Fruit fly (Drosophila melanogaster) whole organism, embryonic: ENCODE results near the gene wam.

ENCODE experiments used
- Antp ChIP-seq: fragments of 200-800 bp; sonication (Bioruptor generic); optimal IDR thresholded peaks from 3 replicates; lab custom pipeline; 2016; ENCODE audit warnings: missing biosample characterization, missing genetic modification characterization
- Bgb ChIP-seq: fragments of 200-800 bp; sonication (Bioruptor generic); IDR thresholded peaks from 2 replicates; pipeline ENCODE4 v1.3.6; 2022; ENCODE audit warnings: missing biosample characterization, missing genetic modification characterization; ENCODE audit not compliant: partially characterized antibody
- BtbVII ChIP-seq: fragments of 200-800 bp; sonication (Bioruptor generic); optimal IDR thresholded peaks from 3 replicates; lab custom pipeline; 2017; ENCODE audit warnings: missing biosample characterization, mild to moderate bottlenecking, missing genetic modification characterization
- C15 ChIP-seq: fragments of 200-800 bp; sonication (Bioruptor generic); IDR thresholded peaks from 3 replicates; pipeline ENCODE4 v1.3.6; 2022; ENCODE audit warnings: missing biosample characterization, missing genetic modification characterization
- CG1024 ChIP-seq: fragments of 200-800 bp; sonication (Bioruptor generic); IDR thresholded peaks from 2 replicates; pipeline ENCODE4 v1.3.6; 2022; ENCODE audit warnings: missing biosample characterization, missing genetic modification characterization
- CG10462 ChIP-seq: fragments of 200-800 bp; sonication (Bioruptor generic); optimal IDR thresholded peaks from 2 replicates; lab custom pipeline; 2016; ENCODE audit warnings: missing biosample characterization, missing genetic modification characterization
- CG10543 ChIP-seq: fragments of 200-800 bp; sonication (Bioruptor generic); optimal IDR thresholded peaks from 3 replicates; lab custom pipeline; 2017; ENCODE audit warnings: missing biosample characterization, mild to moderate bottlenecking, missing genetic modification characterization, moderate library complexity
- CG10959 ChIP-seq: fragments of 200-800 bp; sonication (Bioruptor generic); IDR thresholded peaks from 2 replicates; pipeline ENCODE4 v1.3.6; 2022; ENCODE audit warnings: missing biosample characterization, missing genetic modification characterization
- CG12942 ChIP-seq: fragments of 200-800 bp; sonication (Bioruptor generic); optimal IDR thresholded peaks from 3 replicates; lab custom pipeline; 2016; ENCODE audit warnings: missing biosample characterization, missing genetic modification characterization
- CG14860 ChIP-seq: fragments of 200-800 bp; sonication (Bioruptor generic); IDR thresholded peaks from 3 replicates; pipeline ENCODE4 v1.3.6; 2022; ENCODE audit warnings: missing biosample characterization, missing genetic modification characterization; ENCODE audit not compliant: partially characterized antibody
- CG1647 ChIP-seq: fragments of 200-800 bp; sonication (Bioruptor generic); optimal IDR thresholded peaks from 3 replicates; lab custom pipeline; 2016; ENCODE audit warnings: missing biosample characterization, missing genetic modification characterization
- CG16813 ChIP-seq: fragments of 200-800 bp; sonication (Bioruptor generic); IDR thresholded peaks from 3 replicates; pipeline ENCODE4 v1.3.6; 2022; ENCODE audit warnings: missing biosample characterization, missing genetic modification characterization; ENCODE audit not compliant: partially characterized antibody
- CG17912 ChIP-seq: fragments of 200-800 bp; sonication (Bioruptor generic); optimal IDR thresholded peaks from 2 replicates; lab custom pipeline; 2018; ENCODE audit warnings: missing biosample characterization, mild to moderate bottlenecking, missing genetic modification characterization
- CG2116 ChIP-seq: fragments of 200-800 bp; sonication (Bioruptor generic); optimal IDR thresholded peaks from 3 replicates; lab custom pipeline; 2018; ENCODE audit warnings: missing biosample characterization, mild to moderate bottlenecking, missing genetic modification characterization
- CG2120 ChIP-seq: fragments of 200-800 bp; sonication (Bioruptor generic); optimal IDR thresholded peaks from 3 replicates; lab custom pipeline; 2016; ENCODE audit warnings: missing biosample characterization, missing genetic modification characterization
- CG2199 ChIP-seq: fragments of 200-800 bp; sonication (Bioruptor generic); IDR thresholded peaks from 3 replicates; pipeline ENCODE4 v1.3.6; 2022; ENCODE audit warnings: missing biosample characterization, missing genetic modification characterization
- CG3065 ChIP-seq: fragments of 200-800 bp; sonication (Bioruptor generic); optimal IDR thresholded peaks from 2 replicates; lab custom pipeline; 2016; ENCODE audit warnings: missing biosample characterization, missing genetic modification characterization
- CG31224 ChIP-seq: fragments of 200-800 bp; sonication (Bioruptor generic); IDR thresholded peaks from 2 replicates; pipeline ENCODE4 v1.3.6; 2022; ENCODE audit warnings: missing biosample characterization, missing genetic modification characterization
- CG31441 ChIP-seq: fragments of 200-800 bp; sonication (Bioruptor generic); IDR thresholded peaks from 2 replicates; pipeline ENCODE4 v1.3.6; 2022; ENCODE audit warnings: missing biosample characterization, missing genetic modification characterization
- CG32772 ChIP-seq: fragments of 200-800 bp; sonication (Bioruptor generic); IDR thresholded peaks from 2 replicates; pipeline ENCODE4 v1.3.6; 2022; ENCODE audit warnings: missing biosample characterization, missing genetic modification characterization
- CG42726 ChIP-seq: fragments of 200-800 bp; sonication (Bioruptor generic); IDR thresholded peaks from 2 replicates; pipeline ENCODE4 v1.3.6; 2022; ENCODE audit warnings: missing biosample characterization, missing genetic modification characterization; ENCODE audit not compliant: partially characterized antibody
- CG4360 ChIP-seq: fragments of 200-800 bp; sonication (Bioruptor generic); IDR thresholded peaks from 2 replicates; pipeline ENCODE4 v1.3.6; 2022; ENCODE audit warnings: missing biosample characterization, missing genetic modification characterization
- CG43689 ChIP-seq: fragments of 200-800 bp; sonication (Bioruptor generic); IDR thresholded peaks from 2 replicates; pipeline ENCODE4 v1.3.6; 2022; ENCODE audit warnings: missing biosample characterization, missing genetic modification characterization
- CG4730 ChIP-seq: fragments of 200-800 bp; sonication (Bioruptor generic); IDR thresholded peaks from 2 replicates; pipeline ENCODE4 v1.3.6; 2022; ENCODE audit warnings: missing biosample characterization, missing genetic modification characterization
- CG9727 ChIP-seq: fragments of 200-800 bp; sonication (Bioruptor generic); optimal IDR thresholded peaks from 3 replicates; lab custom pipeline; 2017; ENCODE audit warnings: missing biosample characterization, mild to moderate bottlenecking, missing genetic modification characterization
- Dfd ChIP-seq, 2 experiments: fragments of >200 bp; optimal IDR thresholded peaks; 2 replicates each; lab custom pipeline; 2017; ENCODE audit warnings: missing biosample characterization in 2 of 2, missing genetic modification characterization in 2 of 2
- Ets65A ChIP-seq: fragments of 200-800 bp; sonication (Bioruptor generic); peaks from one replicate; lab custom pipeline; 2016; ENCODE audit warnings: missing biosample characterization, missing genetic modification characterization
- Fer2 ChIP-seq: fragments of 200-800 bp; sonication (Bioruptor generic); optimal IDR thresholded peaks from 2 replicates; lab custom pipeline; 2018; ENCODE audit warnings: missing biosample characterization, mild to moderate bottlenecking, missing genetic modification characterization, moderate library complexity
- Lpt ChIP-seq: fragments of >200 bp; optimal IDR thresholded peaks from 2 replicates; lab custom pipeline; 2018; ENCODE audit warnings: missing biosample characterization, missing genetic modification characterization
- Med ChIP-seq: fragments of 200-800 bp; sonication (Bioruptor generic); peaks from one replicate; lab custom pipeline; 2016; ENCODE audit warnings: missing biosample characterization, missing genetic modification characterization, mild to moderate bottlenecking, inconsistent platforms, moderate library complexity
- Meics ChIP-seq: fragments of 200-800 bp; sonication (Bioruptor generic); optimal IDR thresholded peaks from 2 replicates; lab custom pipeline; 2017; ENCODE audit warnings: missing biosample characterization, mild to moderate bottlenecking, missing genetic modification characterization
- NFAT ChIP-seq: fragments of 200-800 bp; sonication (Bioruptor generic); IDR thresholded peaks from 2 replicates; pipeline ENCODE4 v1.3.6; 2022; ENCODE audit warnings: missing biosample characterization, missing genetic modification characterization
- Sry-β ChIP-seq: fragments of 200-800 bp; sonication (Bioruptor generic); optimal IDR thresholded peaks from 2 replicates; lab custom pipeline; 2018; ENCODE audit warnings: missing biosample characterization, mild to moderate bottlenecking, missing genetic modification characterization, moderate library complexity
- bab2 ChIP-seq: fragments of 200-800 bp; sonication (Bioruptor generic); optimal IDR thresholded peaks from 2 replicates; lab custom pipeline; 2016; ENCODE audit warnings: missing biosample characterization, missing genetic modification characterization
- cg ChIP-seq: fragments of 200-800 bp; sonication (Bioruptor generic); optimal IDR thresholded peaks from 3 replicates; lab custom pipeline; 2019; ENCODE audit warnings: missing biosample characterization, mild to moderate bottlenecking, missing genetic modification characterization, moderate library complexity
- esg ChIP-seq: fragments of 200-800 bp; sonication (Bioruptor generic); conservative IDR thresholded peaks from 2 replicates; pipeline ENCODE4 v1.3.6; 2022; ENCODE audit warnings: missing biosample characterization, missing genetic modification characterization
- gcm ChIP-seq: fragments of 200-800 bp; sonication (Bioruptor generic); optimal IDR thresholded peaks from 2 replicates; lab custom pipeline; 2019; ENCODE audit warnings: missing biosample characterization, mild to moderate bottlenecking, missing genetic modification characterization, moderate library complexity
- gem ChIP-seq: fragments of 200-800 bp; sonication (Bioruptor generic); optimal IDR thresholded peaks from 2 replicates; lab custom pipeline; 2019; ENCODE audit warnings: missing biosample characterization, mild to moderate bottlenecking, missing genetic modification characterization, moderate library complexity
- gfzf ChIP-seq: fragments of 200-800 bp; sonication (Bioruptor generic); optimal IDR thresholded peaks from 2 replicates; lab custom pipeline; 2016; ENCODE audit warnings: missing biosample characterization, mild to moderate bottlenecking, missing genetic modification characterization, moderate library complexity
- mirr ChIP-seq: fragments of 200-800 bp; sonication (Bioruptor generic); optimal IDR thresholded peaks from 3 replicates; lab custom pipeline; 2018; ENCODE audit warnings: missing biosample characterization, mild to moderate bottlenecking, missing genetic modification characterization
- nerfin-2 ChIP-seq: fragments of 200-800 bp; sonication (Bioruptor generic); IDR thresholded peaks from 2 replicates; pipeline ENCODE4 v1.3.6; 2022; ENCODE audit warnings: missing biosample characterization, missing genetic modification characterization; ENCODE audit not compliant: partially characterized antibody
- org-1 ChIP-seq: fragments of 200-800 bp; sonication (Bioruptor generic); optimal IDR thresholded peaks from 2 replicates; lab custom pipeline; 2017; ENCODE audit warnings: missing biosample characterization, missing genetic modification characterization
- pho ChIP-seq: fragments of 200-800 bp; sonication (Bioruptor generic); optimal IDR thresholded peaks from 2 replicates; lab custom pipeline; 2016; ENCODE audit warnings: missing biosample characterization, missing genetic modification characterization
- sens ChIP-seq: fragments of 200-800 bp; sonication (Bioruptor generic); peaks from one replicate; lab custom pipeline; 2016; ENCODE audit warnings: missing biosample characterization, missing genetic modification characterization
- sim ChIP-seq: fragments of 200-800 bp; sonication (Bioruptor generic); IDR thresholded peaks from 2 replicates; pipeline ENCODE4 v1.3.6; 2022; ENCODE audit warnings: missing biosample characterization, missing genetic modification characterization
- tll ChIP-seq, 2 experiments: fragments of 200-800 bp in 1 of 2; fragments of >200 bp in 1 of 2; sonication (Bioruptor generic) in 1 of 2; optimal IDR thresholded peaks; 2 replicates each; lab custom pipeline; 2017 to 2019; ENCODE audit warnings: missing biosample characterization in 2 of 2, missing genetic modification characterization in 2 of 2, mild to moderate bottlenecking in 1 of 2, moderate library complexity in 1 of 2
- tna ChIP-seq: fragments of 200-800 bp; sonication (Bioruptor generic); IDR thresholded peaks from 2 replicates; pipeline ENCODE4 v1.3.6; 2022; ENCODE audit warnings: missing biosample characterization, missing genetic modification characterization; ENCODE audit not compliant: partially characterized antibody
- unpg ChIP-seq: fragments of 200-800 bp; sonication (Bioruptor generic); optimal IDR thresholded peaks from 3 replicates; lab custom pipeline; 2018; ENCODE audit warnings: missing biosample characterization, mild to moderate bottlenecking, missing genetic modification characterization, moderate library complexity

Gene wam

DNA sequence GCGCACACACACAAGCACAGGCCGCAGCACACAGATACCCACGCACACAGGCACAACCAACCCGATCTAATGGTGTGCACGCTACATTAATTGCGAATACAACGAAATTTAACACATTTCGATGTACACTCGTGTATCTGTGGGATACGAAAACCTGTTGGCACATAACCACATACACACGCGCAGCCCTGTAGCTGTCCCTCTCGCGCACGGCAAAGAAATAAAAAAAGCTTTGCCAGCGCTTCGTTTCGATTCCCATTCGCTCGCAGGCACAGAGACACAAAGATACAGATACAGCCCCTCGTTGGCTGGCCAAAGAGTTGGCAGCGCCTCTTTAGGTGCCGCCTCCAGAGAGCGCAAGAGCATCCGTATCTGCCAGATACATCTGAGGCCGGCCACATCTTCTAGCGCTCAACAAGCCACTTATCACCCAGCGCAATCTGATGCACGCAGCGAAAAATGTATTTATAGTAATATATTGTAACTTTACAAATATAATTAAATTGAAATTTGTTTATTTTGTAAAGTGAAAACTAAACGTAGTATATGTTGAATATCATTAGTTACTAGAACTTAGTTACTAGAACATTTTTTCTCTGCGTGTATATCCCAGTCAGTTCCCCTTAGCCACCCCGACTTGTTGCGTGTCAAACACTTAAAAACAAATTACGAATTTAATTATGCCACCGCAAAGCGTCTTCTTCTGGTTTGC, 5.4 kb upstream of the wam start (continued):
- no peak for TF ChIP-seq org-1 (GFP tag; lab: Kevin White, UChicago)
- no peak for TF ChIP-seq Dfd (GFP tag; optimal IDR thresholded peaks at IDR 0.05; lab: Kevin White, UChicago)
- TF ChIP-seq pho (GFP tag; lab: Kevin White, UChicago) = no peak
- TF ChIP-seq CG17912 (GFP tag; lab: Kevin White, UChicago) = no peak
- TF ChIP-seq CG10959 (GFP tag; lab: Robert Waterston, UW) = peak; percentile 63
- no peak for TF ChIP-seq nerfin-2
- TF ChIP-seq unpg (GFP tag; lab: Kevin White, UChicago) = peak; percentile 65
- no peak for TF ChIP-seq tll (GFP tag; optimal IDR thresholded peaks at IDR 0.05; lab: Kevin White, UChicago)
- peak; percentile 62 for TF ChIP-seq Ets65A (GFP tag; lab: Kevin White, UChicago)
- TF ChIP-seq C15 = no peak
- peak; percentile 76 for TF ChIP-seq mirr
- peak; percentile 11 for TF ChIP-seq Meics (GFP tag; lab: Kevin White, UChicago)
- TF ChIP-seq CG9727 = peak; percentile 61
- TF ChIP-seq CG10462 = no peak
- TF ChIP-seq CG3065 (GFP tag; lab: Kevin White, UChicago) = no peak
- TF ChIP-seq CG14860 (GFP tag; lab: Robert Waterston, UW) = no peak
- peak; percentile 47 for TF ChIP-seq gcm (GFP tag; lab: Kevin White, UChicago)
- no peak for TF ChIP-seq CG42726 (GFP tag; lab: Robert Waterston, UW)
- peak; percentile 53; the same call in 1 of the 2 replicates for TF ChIP-seq CG4730
- peak; percentile 98 for TF ChIP-seq cg (GFP tag; lab: Kevin White, UChicago)
- peak; percentile 44; the same call in 1 of the 2 replicates for TF ChIP-seq CG1024 (GFP tag; lab: Robert Waterston, UW)
- no peak for TF ChIP-seq Lpt (GFP tag; lab: Kevin White, UChicago)
- peak; percentile 25; the same call in 1 of the 2 replicates for TF ChIP-seq tna
- TF ChIP-seq Bgb (GFP tag; lab: Robert Waterston, UW) = no peak
- no peak for TF ChIP-seq Fer2
- TF ChIP-seq sim (GFP tag; lab: Robert Waterston, UW) = peak; percentile 64; the same call in 1 of the 2 replicates
- TF ChIP-seq CG32772 (GFP tag; lab: Robert Waterston, UW) = no peak; the same call in 1 of the 2 replicates
- TF ChIP-seq CG31441 = peak; percentile 65
- TF ChIP-seq gem (tag; lab: Kevin White, UChicago) = peak; percentile 77
- peak; percentile 32 for TF ChIP-seq CG12942
- TF ChIP-seq Antp (GFP tag; lab: Kevin White, UChicago) = no peak
- no peak for TF ChIP-seq CG16813
- no peak for TF ChIP-seq gfzf (GFP tag; lab: Kevin White, UChicago)
- no peak for TF ChIP-seq CG43689 (GFP tag; lab: Robert Waterston, UW)
- no peak for TF ChIP-seq bab2 (GFP tag; lab: Kevin White, UChicago)
- TF ChIP-seq NFAT (GFP tag; lab: Robert Waterston, UW) = no peak
- TF ChIP-seq CG2116 (GFP tag; lab: Kevin White, UChicago) = peak; percentile 19

DNA sequence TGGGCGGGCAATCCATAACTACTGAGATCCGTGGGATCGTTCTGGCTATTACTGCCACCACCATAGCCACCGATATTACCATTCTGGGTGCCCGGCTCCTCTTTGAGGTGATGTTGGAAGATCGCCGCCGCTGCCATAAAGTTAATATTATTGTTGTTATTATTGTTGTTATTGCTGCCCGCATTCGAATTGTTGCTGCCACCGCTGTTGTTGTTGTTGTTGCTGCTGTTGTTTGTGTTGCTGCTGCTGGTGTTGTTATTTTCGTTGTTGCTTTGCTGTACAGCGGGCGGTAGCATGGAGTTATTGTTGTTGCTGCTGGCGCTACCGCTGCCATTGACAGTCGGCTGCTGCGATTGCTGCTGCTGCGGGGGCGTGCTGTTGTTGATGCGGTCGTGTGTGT, 4.4 kb upstream of the wam start:
- peak; percentile 4 for TF ChIP-seq Med
- peak; percentile 54 for TF ChIP-seq sens
- TF ChIP-seq CG2199 (GFP tag; lab: Robert Waterston, UW) = 0 out of 3 replicates have a peak, but pooled peaks have one; percentile 42
- TF ChIP-seq BtbVII (GFP tag; lab: Kevin White, UChicago) = no peak
- no peak for TF ChIP-seq CG31224 (GFP tag; lab: Robert Waterston, UW)
- 0 out of 2 replicates have a peak, but pooled peaks have one; percentile 21 for TF ChIP-seq nerfin-2
- TF ChIP-seq esg (GFP tag; lab: Robert Waterston, UW) = 0 out of 2 replicates have a peak, but pooled peaks have one; percentile 8
- peak; percentile 85 for TF ChIP-seq CG4360 (GFP tag; lab: Robert Waterston, UW)
- TF ChIP-seq gcm (GFP tag; lab: Kevin White, UChicago) = peak; percentile 55
- TF ChIP-seq CG1647 (GFP tag; lab: Kevin White, UChicago) = no peak
- TF ChIP-seq Sry-β (GFP tag; lab: Kevin White, UChicago) = no peak
- no peak for TF ChIP-seq CG42726 (GFP tag; lab: Robert Waterston, UW)
- no peak for TF ChIP-seq CG2120 (GFP tag; lab: Kevin White, UChicago)
- no peak for TF ChIP-seq CG10543 (GFP tag; lab: Kevin White, UChicago)
